Fruit fly (Drosophila melanogaster): ENCODE measurements around the gene yem.
A peak's percentile ranks its signal among the peaks of the same experiment; 100 is the strongest.

DNA sequence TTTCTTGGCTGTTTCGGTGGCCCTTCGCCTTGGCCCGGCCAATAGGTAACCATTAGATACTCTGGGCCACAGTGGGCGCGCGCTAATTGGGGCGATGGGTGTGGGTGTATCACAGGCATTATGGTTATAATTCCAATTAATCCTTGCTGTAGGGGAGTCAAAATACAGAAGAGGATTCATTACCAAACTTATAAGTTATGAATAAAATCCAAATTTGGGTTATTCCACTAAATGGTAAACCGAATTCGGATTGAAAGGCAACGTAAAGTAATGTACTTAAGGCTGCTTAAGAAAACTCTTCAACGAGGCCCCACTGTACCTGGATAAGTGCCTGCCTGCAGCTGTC, 33.0 kb downstream of the yem start:
- no peak for TF ChIP-seq sv (GFP tag; optimal IDR thresholded peaks at IDR 0.05)
- no peak for TF ChIP-seq CG9705 (GFP tag; optimal IDR thresholded peaks at IDR 0.05)
- TF ChIP-seq br (GFP tag; optimal IDR thresholded peaks at IDR 0.05): no peak
- no peak for TF ChIP-seq Hr78 (GFP tag; optimal IDR thresholded peaks at IDR 0.05)
- no peak for TF ChIP-seq Dfd (GFP tag; optimal IDR thresholded peaks at IDR 0.05)
- TF ChIP-seq fru (GFP tag; optimal IDR thresholded peaks at IDR 0.05): no peak
- TF ChIP-seq usp (GFP tag; optimal IDR thresholded peaks at IDR 0.05): no peak
- no peak for TF ChIP-seq brk (GFP tag; optimal IDR thresholded peaks at IDR 0.05)
- TF ChIP-seq pan (optimal IDR thresholded peaks at IDR 0.05): no peak
- no peak for TF ChIP-seq lola (GFP tag; optimal IDR thresholded peaks at IDR 0.05)
- no peak for TF ChIP-seq sage (GFP tag; optimal IDR thresholded peaks at IDR 0.05)
- no peak for TF ChIP-seq CG32264 (GFP tag; optimal IDR thresholded peaks at IDR 0.05)
- TF ChIP-seq HLH106 (tag; optimal IDR thresholded peaks at IDR 0.05): peak; percentile 9
- TF ChIP-seq rgr (GFP tag; optimal IDR thresholded peaks at IDR 0.05): no peak
